Fruit fly (Drosophila melanogaster): ENCODE data around the gene Pgant6.

The Pgant6 gene

dm6 chr3L:2822955-2823354 is 40.9 kb downstream of the Pgant6 start (continued):
- TF ChIP-seq CG1602 (GFP tag; optimal IDR thresholded peaks at IDR 0.05) (no peak), br (optimal IDR thresholded peaks at IDR 0.05) (no peak), phol (tag; optimal IDR thresholded peaks at IDR 0.05) (peak; percentile 44), ara (GFP tag; IDR thresholded peaks at IDR 0.05) (peak; percentile 65), CG14050 (GFP tag; IDR thresholded peaks at IDR 0.05) (no peak), vnd (GFP tag; IDR thresholded peaks at IDR 0.05; ENCODE audit: partially characterized antibody) (no peak), Chrac-16 (GFP tag; optimal IDR thresholded peaks at IDR 0.05) (no peak), CG13624 (GFP tag; optimal IDR thresholded peaks at IDR 0.05) (no peak), da (GFP tag; optimal IDR thresholded peaks at IDR 0.05) (no peak), CG10431 (GFP tag; optimal IDR thresholded peaks at IDR 0.05) (no peak), knrl (GFP tag; IDR thresholded peaks at IDR 0.05; ENCODE audit: partially characterized antibody) (no peak), aop (GFP tag; IDR thresholded peaks at IDR 0.05) (no peak), lab (GFP tag; optimal IDR thresholded peaks at IDR 0.05) (peak; percentile 84), CG14014 (GFP tag; IDR thresholded peaks at IDR 0.05) (peak; percentile 56; the same call in 1 of the 2 replicates), Bteb2 (GFP tag; optimal IDR thresholded peaks at IDR 0.05) (no peak), sens (GFP tag) (peak; percentile 47), MBD-R2 (GFP tag; IDR thresholded peaks at IDR 0.05) (no peak), croc (GFP tag; conservative IDR thresholded peaks at IDR 0.05) (peak; percentile 33; the same call in 1 of the 3 replicates), CG12942 (GFP tag; optimal IDR thresholded peaks at IDR 0.05) (no peak), CG10565 (GFP tag; optimal IDR thresholded peaks at IDR 0.05) (no peak), dan (GFP tag; IDR thresholded peaks at IDR 0.05) (no peak), Dip3 (GFP tag; optimal IDR thresholded peaks at IDR 0.05) (peak; percentile 16), CG14667 (GFP tag; IDR thresholded peaks at IDR 0.05) (0 out of 2 replicates have a peak, but pooled peaks have one; percentile 29), dati (GFP tag; IDR thresholded peaks at IDR 0.05) (no peak), tup (GFP tag; optimal IDR thresholded peaks at IDR 0.05) (no peak), CG14860 (GFP tag; IDR thresholded peaks at IDR 0.05; ENCODE audit: partially characterized antibody) (no peak), chif (GFP tag; optimal IDR thresholded peaks at IDR 0.05) (peak in 1 of 2 experiments; percentile 7), ase (GFP tag; IDR thresholded peaks at IDR 0.05) (peak; percentile 41; the same call in 1 of the 3 replicates), CG17361 (GFP tag; IDR thresholded peaks at IDR 0.05) (peak; percentile 50; the same call in 2 of the 3 replicates), CG32767 (GFP tag; IDR thresholded peaks at IDR 0.05) (no peak), CG4360 (GFP tag; IDR thresholded peaks at IDR 0.05) (no peak), HLHmδ (GFP tag; optimal IDR thresholded peaks at IDR 0.05) (no peak), CG16779 (GFP tag; IDR thresholded peaks at IDR 0.05) (no peak), ERR (GFP tag; optimal IDR thresholded peaks at IDR 0.05) (no peak), pan (optimal IDR thresholded peaks at IDR 0.05) (no peak), pan (GFP tag; optimal IDR thresholded peaks at IDR 0.05 in 1 of 2, IDR thresholded peaks at IDR 0.05 in 1 of 2) (peak in 1 of 2 experiments; percentile 54), sim (GFP tag; IDR thresholded peaks at IDR 0.05) (no peak), fd102C (GFP tag; optimal IDR thresholded peaks at IDR 0.05) (no peak), CG15479 (GFP tag; optimal IDR thresholded peaks at IDR 0.05) (no peak), salm (tag; optimal IDR thresholded peaks at IDR 0.05) (no peak), CG10654 (GFP tag; optimal IDR thresholded peaks at IDR 0.05) (no peak), Fer2 (tag; optimal IDR thresholded peaks at IDR 0.05) (no peak), CG31224 (GFP tag; IDR thresholded peaks at IDR 0.05) (no peak), mirr (GFP tag; optimal IDR thresholded peaks at IDR 0.05) (no peak), Dfd (GFP tag; optimal IDR thresholded peaks at IDR 0.05) (no peak), CG8388 (GFP tag; optimal IDR thresholded peaks at IDR 0.05) (peak; percentile 35), dimm (GFP tag; IDR thresholded peaks at IDR 0.05) (no peak), YL-1 (GFP tag; optimal IDR thresholded peaks at IDR 0.05) (no peak), CG11093 (GFP tag; IDR thresholded peaks at IDR 0.05) (0 out of 3 replicates have a peak, but pooled peaks have one; percentile 10), CG18619 (GFP tag; optimal IDR thresholded peaks at IDR 0.05) (no peak), CG16813 (GFP tag; IDR thresholded peaks at IDR 0.05; ENCODE audit: partially characterized antibody) (no peak), CG15696 (tag; optimal IDR thresholded peaks at IDR 0.05) (no peak)

Data from whole organism, embryonic.